Fruit fly (Drosophila melanogaster): Measurements from ENCODE around the gene Hr83.

DNA sequence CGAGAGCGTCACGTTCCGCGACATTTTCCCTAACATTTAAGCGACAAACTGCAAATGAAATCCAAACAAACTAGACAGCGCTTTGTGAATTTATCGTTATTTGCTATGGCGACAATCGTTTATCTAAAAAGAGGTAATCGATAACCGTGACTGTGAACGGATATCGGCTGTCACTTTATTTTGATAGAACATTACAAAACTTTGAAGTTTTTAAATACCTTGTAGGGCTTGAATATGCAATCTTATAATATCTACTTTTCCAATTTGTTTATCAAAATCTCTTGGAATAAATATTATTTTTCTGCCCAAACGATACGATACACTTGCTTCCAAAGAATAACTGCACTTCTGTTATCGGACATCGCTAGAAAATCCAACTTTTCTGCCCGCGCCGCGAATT, 31.1 kb downstream of the Hr83 start, which contains the start of the genes CG1024 and TfIIFalpha:
- TF ChIP-seq CG11762 (GFP tag; optimal IDR thresholded peaks at IDR 0.05; ENCODE audit: insufficient read depth): no peak
- TF ChIP-seq Ets21C (GFP tag; optimal IDR thresholded peaks at IDR 0.05): no peak
- TF ChIP-seq net (GFP tag; optimal IDR thresholded peaks at IDR 0.05): no peak
- TF ChIP-seq esn (GFP tag; optimal IDR thresholded peaks at IDR 0.05): peak; percentile 41
- TF ChIP-seq CG11294 (GFP tag; IDR thresholded peaks at IDR 0.05): no peak
- no peak for TF ChIP-seq CG1621 (tag; optimal IDR thresholded peaks at IDR 0.05)
- TF ChIP-seq Hr4 (GFP tag; optimal IDR thresholded peaks at IDR 0.05): no peak
- TF ChIP-seq CG16779 (tag; optimal IDR thresholded peaks at IDR 0.05): no peak
- TF ChIP-seq pdm3 (GFP tag; optimal IDR thresholded peaks at IDR 0.05): no peak
- no peak for TF ChIP-seq CG15336 (GFP tag; IDR thresholded peaks at IDR 0.05)
- no peak for TF ChIP-seq svp (GFP tag)
- no peak for TF ChIP-seq Gug (GFP tag; IDR thresholded peaks at IDR 0.05)
- TF ChIP-seq Sox102F (GFP tag; optimal IDR thresholded peaks at IDR 0.05): no peak

Measured in whole organism, prepupa.